Fruit fly (Drosophila melanogaster) whole organism, embryonic: Measurements from ENCODE around the gene CG34301.

Experiments used
- Atf-2 ChIP-seq: fragments of 200-800 bp; sonication (Bioruptor generic); optimal IDR thresholded peaks from 2 replicates; lab custom pipeline; 2016; ENCODE audit warnings: missing biosample characterization, missing genetic modification characterization
- CG10431 ChIP-seq: fragments of 200-800 bp; sonication (Bioruptor generic); optimal IDR thresholded peaks from 3 replicates; lab custom pipeline; 2018; ENCODE audit warnings: missing biosample characterization, mild to moderate bottlenecking, missing genetic modification characterization
- CG10654 ChIP-seq: fragments of 200-800 bp; sonication (Bioruptor generic); optimal IDR thresholded peaks from 2 replicates; lab custom pipeline; 2016; ENCODE audit warnings: missing biosample characterization, missing genetic modification characterization
- CG11093 ChIP-seq: fragments of 200-800 bp; sonication (Bioruptor generic); IDR thresholded peaks from 3 replicates; pipeline ENCODE4 v1.3.6; 2022; ENCODE audit warnings: missing biosample characterization, missing genetic modification characterization
- CG11398 ChIP-seq: fragments of 200-800 bp; sonication (Bioruptor generic); optimal IDR thresholded peaks from 2 replicates; lab custom pipeline; 2016; ENCODE audit warnings: missing biosample characterization, missing genetic modification characterization
- CG12391 ChIP-seq: fragments of 200-800 bp; sonication (Bioruptor generic); optimal IDR thresholded peaks from 3 replicates; lab custom pipeline; 2018; ENCODE audit warnings: missing biosample characterization, mild to moderate bottlenecking, missing genetic modification characterization, moderate library complexity
- CG14710 ChIP-seq: fragments of 200-800 bp; sonication (Bioruptor generic); optimal IDR thresholded peaks from 3 replicates; lab custom pipeline; 2019; ENCODE audit warnings: missing biosample characterization, mild to moderate bottlenecking, missing genetic modification characterization, moderate library complexity
- CG15479 ChIP-seq: fragments of 200-800 bp; sonication (Bioruptor generic); optimal IDR thresholded peaks from 3 replicates; lab custom pipeline; 2019; ENCODE audit warnings: missing biosample characterization, mild to moderate bottlenecking, missing genetic modification characterization, moderate library complexity
- CG1602 ChIP-seq: fragments of 200-800 bp; sonication (Bioruptor generic); optimal IDR thresholded peaks from 3 replicates; lab custom pipeline; 2016; ENCODE audit warnings: missing biosample characterization, missing genetic modification characterization
- CG16813 ChIP-seq: fragments of 200-800 bp; sonication (Bioruptor generic); IDR thresholded peaks from 3 replicates; pipeline ENCODE4 v1.3.6; 2022; ENCODE audit warnings: missing biosample characterization, missing genetic modification characterization; ENCODE audit not compliant: partially characterized antibody
- CG18764 ChIP-seq: fragments of 200-800 bp; sonication (Bioruptor generic); optimal IDR thresholded peaks from 3 replicates; lab custom pipeline; 2016; ENCODE audit warnings: missing biosample characterization, missing genetic modification characterization
- CG31388 ChIP-seq: fragments of 200-800 bp; sonication (Bioruptor generic); optimal IDR thresholded peaks from 2 replicates; lab custom pipeline; 2016; ENCODE audit warnings: missing biosample characterization, missing genetic modification characterization
- CG4854 ChIP-seq: fragments of 200-800 bp; sonication (Bioruptor generic); optimal IDR thresholded peaks from 2 replicates; lab custom pipeline; 2016; ENCODE audit warnings: missing biosample characterization, missing genetic modification characterization, inconsistent platforms
- CG5953 ChIP-seq: fragments of 200-800 bp; sonication (Bioruptor generic); IDR thresholded peaks from 2 replicates; pipeline ENCODE4 v1.3.6; 2022; ENCODE audit warnings: missing biosample characterization, missing genetic modification characterization
- CG6765 ChIP-seq: fragments of 200-800 bp; sonication (Bioruptor generic); optimal IDR thresholded peaks from 3 replicates; lab custom pipeline; 2017; ENCODE audit warnings: missing biosample characterization, mild to moderate bottlenecking, missing genetic modification characterization
- CG6813 ChIP-seq: fragments of 200-800 bp; sonication (Bioruptor generic); optimal IDR thresholded peaks from 2 replicates; lab custom pipeline; 2017; ENCODE audit warnings: missing biosample characterization, missing genetic modification characterization, mild to moderate bottlenecking, moderate library complexity, missing genetic modification reagents
- CG7357 ChIP-seq: fragments of 200-800 bp; sonication (Bioruptor generic); IDR thresholded peaks from 3 replicates; pipeline ENCODE4 v1.3.6; 2022; ENCODE audit warnings: missing biosample characterization, missing genetic modification characterization
- CG7556 ChIP-seq: fragments of 200-800 bp; sonication (Bioruptor generic); optimal IDR thresholded peaks from 2 replicates; lab custom pipeline; 2017; ENCODE audit warnings: missing biosample characterization, mild to moderate bottlenecking, missing genetic modification characterization
- CG9727 ChIP-seq: fragments of 200-800 bp; sonication (Bioruptor generic); optimal IDR thresholded peaks from 3 replicates; lab custom pipeline; 2017; ENCODE audit warnings: missing biosample characterization, mild to moderate bottlenecking, missing genetic modification characterization
- CG9932 ChIP-seq: fragments of 200-800 bp; sonication (Bioruptor generic); IDR thresholded peaks from 2 replicates; pipeline ENCODE4 v1.3.6; 2022; ENCODE audit warnings: missing biosample characterization, missing genetic modification characterization
- D ChIP-seq, 2 experiments: fragments of 200-800 bp in 1 of 2; fragments of >200 bp in 1 of 2; sonication (Bioruptor generic) in 1 of 2; optimal IDR thresholded peaks; 2 replicates in 1 of 2; 3 replicates in 1 of 2; lab custom pipeline; 2017; ENCODE audit warnings: mild to moderate bottlenecking in 1 of 2, missing biosample characterization in 1 of 2, missing genetic modification characterization in 1 of 2, missing genetic modification reagents in 1 of 2
- Dip2 ChIP-seq: fragments of 200-800 bp; sonication (Bioruptor generic); IDR thresholded peaks from 2 replicates; pipeline ENCODE4 v1.3.6; 2022; ENCODE audit warnings: missing biosample characterization, missing genetic modification characterization
- Dll ChIP-seq: fragments of 200-800 bp; sonication (Bioruptor generic); IDR thresholded peaks from 4 replicates; pipeline ENCODE4 v1.3.6; 2022; ENCODE audit warnings: missing biosample characterization, missing genetic modification characterization; ENCODE audit not compliant: partially characterized antibody
- E2f1 ChIP-seq: fragments of 200-800 bp; sonication (Bioruptor generic); IDR thresholded peaks from 2 replicates; pipeline ENCODE4 v1.3.6; 2022; ENCODE audit warnings: missing biosample characterization, missing genetic modification characterization
- E2f2 ChIP-seq: fragments of 200-800 bp; sonication (Bioruptor generic); IDR thresholded peaks from 2 replicates; pipeline ENCODE4 v1.3.6; 2022; ENCODE audit warnings: missing biosample characterization, missing genetic modification characterization
- Ets65A ChIP-seq: fragments of 200-800 bp; sonication (Bioruptor generic); peaks from one replicate; lab custom pipeline; 2016; ENCODE audit warnings: missing biosample characterization, missing genetic modification characterization
- Hey ChIP-seq: fragments of 200-800 bp; sonication (Bioruptor generic); optimal IDR thresholded peaks from 3 replicates; lab custom pipeline; 2018; ENCODE audit warnings: missing biosample characterization, mild to moderate bottlenecking, missing genetic modification characterization
- Med ChIP-seq: fragments of 200-800 bp; sonication (Bioruptor generic); peaks from one replicate; lab custom pipeline; 2016; ENCODE audit warnings: missing biosample characterization, missing genetic modification characterization, mild to moderate bottlenecking, inconsistent platforms, moderate library complexity
- Neu2 ChIP-seq: fragments of 200-800 bp; sonication (Bioruptor generic); optimal IDR thresholded peaks from 3 replicates; lab custom pipeline; 2016; ENCODE audit warnings: missing biosample characterization, missing genetic modification characterization, borderline replicate concordance
- Oaz ChIP-seq: fragments of 200-800 bp; sonication (Bioruptor generic); IDR thresholded peaks from 2 replicates; pipeline ENCODE4 v1.3.6; 2022; ENCODE audit warnings: missing biosample characterization, missing genetic modification characterization
- Six4 ChIP-seq: fragments of 200-800 bp; sonication (Bioruptor generic); optimal IDR thresholded peaks from 2 replicates; lab custom pipeline; 2016; ENCODE audit warnings: missing biosample characterization, missing genetic modification characterization
- Sox100B ChIP-seq: fragments of 200-800 bp; sonication (Bioruptor generic); optimal IDR thresholded peaks from 3 replicates; lab custom pipeline; 2018; ENCODE audit warnings: missing biosample characterization, mild to moderate bottlenecking, missing genetic modification characterization
- Sox102F ChIP-seq: fragments of 200-800 bp; sonication (Bioruptor generic); optimal IDR thresholded peaks from 2 replicates; lab custom pipeline; 2018; ENCODE audit warnings: missing biosample characterization, mild to moderate bottlenecking, missing genetic modification characterization, moderate library complexity
- Stat92E ChIP-seq, 3 experiments: fragments of >200 bp in 2 of 3; fragments of 200-800 bp in 1 of 3; sonication (Bioruptor generic) in 1 of 3; optimal IDR thresholded peaks; 2 replicates each; lab custom pipeline; 2017 to 2019; ENCODE audit warnings: missing biosample characterization in 3 of 3, missing genetic modification characterization in 3 of 3, mild to moderate bottlenecking in 1 of 3, moderate library complexity in 1 of 3
- Tbp ChIP-seq: fragments of >200 bp; optimal IDR thresholded peaks from 2 replicates; lab custom pipeline; 2018; ENCODE audit warnings: missing biosample characterization, missing genetic modification characterization
- Vsx1 ChIP-seq: fragments of 200-800 bp; sonication (Bioruptor generic); optimal IDR thresholded peaks from 2 replicates; lab custom pipeline; 2017; ENCODE audit warnings: missing biosample characterization, mild to moderate bottlenecking, missing genetic modification characterization, missing genetic modification reagents
- ac ChIP-seq: fragments of 200-800 bp; sonication (Bioruptor generic); optimal IDR thresholded peaks from 3 replicates; lab custom pipeline; 2017; ENCODE audit warnings: missing biosample characterization, mild to moderate bottlenecking, missing genetic modification characterization
- az2 ChIP-seq: fragments of 200-800 bp; sonication (Bioruptor generic); optimal IDR thresholded peaks from 3 replicates; lab custom pipeline; 2016; ENCODE audit warnings: missing biosample characterization, missing genetic modification characterization
- corto ChIP-seq: fragments of 200-800 bp; sonication (Bioruptor generic); optimal IDR thresholded peaks from 2 replicates; lab custom pipeline; 2016; ENCODE audit warnings: missing biosample characterization, mild to moderate bottlenecking, missing genetic modification characterization, moderate library complexity
- danr ChIP-seq: fragments of 200-800 bp; sonication (Bioruptor generic); IDR thresholded peaks from 2 replicates; pipeline ENCODE4 v1.3.6; 2022; ENCODE audit warnings: missing biosample characterization, missing genetic modification characterization
- dimm ChIP-seq: fragments of 200-800 bp; sonication (Bioruptor generic); IDR thresholded peaks from 2 replicates; pipeline ENCODE4 v1.3.6; 2022; ENCODE audit warnings: missing biosample characterization, missing genetic modification characterization
- ems ChIP-seq: fragments of 200-800 bp; sonication (Bioruptor generic); optimal IDR thresholded peaks from 3 replicates; lab custom pipeline; 2016; ENCODE audit warnings: missing biosample characterization, missing genetic modification characterization
- ind ChIP-seq: fragments of 200-800 bp; sonication (Bioruptor generic); optimal IDR thresholded peaks from 3 replicates; lab custom pipeline; 2016; ENCODE audit warnings: missing biosample characterization, missing genetic modification characterization
- luna ChIP-seq: fragments of 200-800 bp; sonication (Bioruptor generic); optimal IDR thresholded peaks from 2 replicates; lab custom pipeline; 2016; ENCODE audit warnings: missing biosample characterization, missing genetic modification characterization
- sna ChIP-seq: fragments of 200-800 bp; sonication (Bioruptor generic); IDR thresholded peaks from 2 replicates; pipeline ENCODE4 v1.3.6; 2022; ENCODE audit warnings: missing biosample characterization, missing genetic modification characterization; ENCODE audit not compliant: partially characterized antibody
- vnd ChIP-seq: fragments of 200-800 bp; sonication (Bioruptor generic); IDR thresholded peaks from 3 replicates; pipeline ENCODE4 v1.3.6; 2022; ENCODE audit warnings: missing biosample characterization, missing genetic modification characterization; ENCODE audit not compliant: partially characterized antibody
- vvl ChIP-seq: fragments of 200-800 bp; sonication (Bioruptor generic); IDR thresholded peaks from 2 replicates; pipeline ENCODE4 v1.3.6; 2022; ENCODE audit warnings: missing biosample characterization, missing genetic modification characterization
- z ChIP-seq: fragments of 200-800 bp; sonication (Bioruptor generic); IDR thresholded peaks from 3 replicates; pipeline ENCODE4 v1.3.6; 2022; ENCODE audit warnings: missing biosample characterization, missing genetic modification characterization
- zen ChIP-seq: fragments of 200-800 bp; sonication (Bioruptor generic); optimal IDR thresholded peaks from 3 replicates; lab custom pipeline; 2018; ENCODE audit warnings: missing biosample characterization, mild to moderate bottlenecking, missing genetic modification characterization, moderate library complexity
- zfh1 ChIP-seq: fragments of 200-800 bp; sonication (Bioruptor generic); IDR thresholded peaks from 3 replicates; pipeline ENCODE4 v1.3.6; 2022; ENCODE audit warnings: missing biosample characterization, missing genetic modification characterization
- zfh2 ChIP-seq: fragments of 200-800 bp; sonication (Bioruptor generic); optimal IDR thresholded peaks from 2 replicates; lab custom pipeline; 2016; ENCODE audit warnings: missing biosample characterization, missing genetic modification characterization

Gene CG34301

DNA sequence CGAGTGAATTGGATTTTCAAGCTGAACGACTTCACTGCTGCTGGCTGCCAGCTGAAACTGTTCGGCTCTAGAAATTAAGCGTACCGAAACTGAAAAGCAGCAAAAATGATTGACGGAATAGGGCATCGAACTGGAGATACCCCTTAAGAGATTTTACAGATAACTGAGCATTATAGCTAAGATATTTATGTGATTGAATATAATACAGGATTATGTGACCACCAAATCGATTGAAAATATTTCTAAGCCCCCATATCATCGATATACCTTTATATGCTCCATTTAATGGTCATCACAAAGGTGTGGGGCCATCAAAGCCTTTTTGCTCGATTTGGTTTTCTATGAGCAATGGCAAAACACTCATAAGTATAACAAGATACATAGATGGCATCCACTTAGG, 11.6 kb downstream of the CG34301 start (continued):
- TF ChIP-seq zfh2 (GFP tag; lab: Kevin White, UChicago) (peak; percentile 50), Oaz (GFP tag; lab: Robert Waterston, UW) (peak; percentile 42; the same call in 1 of the 2 replicates), CG1602 (peak; percentile 23), Dip2 (no peak), Neu2 (GFP tag; lab: Kevin White, UChicago) (no peak), CG10431 (GFP tag; lab: Kevin White, UChicago) (no peak), Atf-2 (GFP tag; lab: Kevin White, UChicago) (no peak), CG7357 (GFP tag; lab: Robert Waterston, UW) (0 out of 3 replicates have a peak, but pooled peaks have one; percentile 44), Ets65A (peak; percentile 85), Tbp (no peak), Sox102F (GFP tag; lab: Kevin White, UChicago) (peak; percentile 65), CG9727 (peak; percentile 38), CG11093 (GFP tag; lab: Robert Waterston, UW) (no peak), Hey (tag; lab: Kevin White, UChicago) (no peak), CG7556 (GFP tag; lab: Kevin White, UChicago) (no peak), CG5953 (GFP tag; lab: Robert Waterston, UW) (no peak), vnd (no peak), sna (GFP tag; lab: Robert Waterston, UW) (no peak), D (optimal IDR thresholded peaks at IDR 0.05; lab: Kevin White, UChicago) (no peak), D (GFP tag; optimal IDR thresholded peaks at IDR 0.05; lab: Kevin White, UChicago) (no peak), az2 (GFP tag; lab: Kevin White, UChicago) (no peak), CG11398 (GFP tag; lab: Kevin White, UChicago) (no peak), CG6765 (GFP tag; lab: Kevin White, UChicago) (no peak), CG12391 (no peak), CG6813 (GFP tag; lab: Kevin White, UChicago) (peak; percentile 17), CG4854 (GFP tag; lab: Kevin White, UChicago) (no peak), Med (GFP tag; lab: Kevin White, UChicago) (no peak), dimm (no peak), CG14710 (tag; lab: Kevin White, UChicago) (no peak), Six4 (GFP tag; lab: Kevin White, UChicago) (no peak), CG31388 (GFP tag; lab: Kevin White, UChicago) (no peak), ems (GFP tag; lab: Kevin White, UChicago) (peak; percentile 1), CG9932 (GFP tag; lab: Robert Waterston, UW) (peak; percentile 69), zfh1 (peak; percentile 63; the same call in 2 of the 3 replicates), Dll (GFP tag; lab: Robert Waterston, UW) (no peak), corto (GFP tag; lab: Kevin White, UChicago) (no peak), CG18764 (GFP tag; lab: Kevin White, UChicago) (no peak), E2f2 (GFP tag; lab: Robert Waterston, UW) (peak; percentile 31; the same call in 1 of the 2 replicates), CG10654 (GFP tag; lab: Kevin White, UChicago) (no peak), ind (GFP tag; lab: Kevin White, UChicago) (no peak), z (GFP tag; lab: Robert Waterston, UW) (no peak), CG15479 (GFP tag; lab: Kevin White, UChicago) (no peak), Vsx1 (GFP tag; lab: Kevin White, UChicago) (no peak), Stat92E (GFP tag; optimal IDR thresholded peaks at IDR 0.05; lab: Kevin White, UChicago) (no peak), danr (GFP tag; lab: Robert Waterston, UW) (no peak), E2f1 (peak; percentile 55; the same call in 1 of the 2 replicates), CG16813 (GFP tag; lab: Robert Waterston, UW) (no peak), vvl (GFP tag; lab: Robert Waterston, UW) (peak; percentile 80), ac (GFP tag; lab: Kevin White, UChicago) (no peak), luna (GFP tag; lab: Kevin White, UChicago) (no peak), Sox100B (GFP tag; lab: Kevin White, UChicago) (no peak), zen (tag; lab: Kevin White, UChicago) (no peak)
